Fruit fly (Drosophila melanogaster) whole organism, embryonic: ENCODE results near the gene JIL-1.

ENCODE experiments used
- Adf1 ChIP-seq: fragments of 200-800 bp; sonication (Bioruptor generic); IDR thresholded peaks from 2 replicates; pipeline ENCODE4 v1.3.6; 2022; ENCODE audit warnings: missing biosample characterization, missing genetic modification characterization
- Asciz ChIP-seq: fragments of 200-800 bp; sonication (Bioruptor generic); optimal IDR thresholded peaks from 2 replicates; lab custom pipeline; 2017; ENCODE audit warnings: missing biosample characterization, mild to moderate bottlenecking, missing genetic modification characterization, missing genetic modification reagents
- Bgb ChIP-seq: fragments of 200-800 bp; sonication (Bioruptor generic); IDR thresholded peaks from 2 replicates; pipeline ENCODE4 v1.3.6; 2022; ENCODE audit warnings: missing biosample characterization, missing genetic modification characterization; ENCODE audit not compliant: partially characterized antibody
- CG11085 ChIP-seq: fragments of 200-800 bp; sonication (Bioruptor generic); IDR thresholded peaks from 2 replicates; pipeline ENCODE4 v1.3.6; 2022; ENCODE audit warnings: missing biosample characterization, missing genetic modification characterization
- CG11093 ChIP-seq: fragments of 200-800 bp; sonication (Bioruptor generic); IDR thresholded peaks from 3 replicates; pipeline ENCODE4 v1.3.6; 2022; ENCODE audit warnings: missing biosample characterization, missing genetic modification characterization
- CG11247 ChIP-seq: fragments of 200-800 bp; sonication (Bioruptor generic); IDR thresholded peaks from 2 replicates; pipeline ENCODE4 v1.3.6; 2022; ENCODE audit warnings: missing biosample characterization, missing genetic modification characterization
- CG11456 ChIP-seq: fragments of 200-800 bp; sonication (Bioruptor generic); IDR thresholded peaks from 3 replicates; pipeline ENCODE4 v1.3.6; 2022; ENCODE audit warnings: missing biosample characterization, missing genetic modification characterization
- CG12769 ChIP-seq: fragments of 200-800 bp; sonication (Bioruptor generic); optimal IDR thresholded peaks from 2 replicates; lab custom pipeline; 2019; ENCODE audit warnings: missing biosample characterization, mild to moderate bottlenecking, missing genetic modification characterization, moderate library complexity
- CG13296 ChIP-seq: fragments of 200-800 bp; sonication (Bioruptor generic); optimal IDR thresholded peaks from 3 replicates; lab custom pipeline; 2018; ENCODE audit warnings: missing biosample characterization, mild to moderate bottlenecking, missing genetic modification characterization
- CG13775 ChIP-seq: fragments of 200-800 bp; sonication (Bioruptor generic); optimal IDR thresholded peaks from 3 replicates; lab custom pipeline; 2017; ENCODE audit warnings: missing biosample characterization, mild to moderate bottlenecking, missing genetic modification characterization
- CG13894 ChIP-seq: fragments of 200-800 bp; sonication (Bioruptor generic); optimal IDR thresholded peaks from 3 replicates; lab custom pipeline; 2018; ENCODE audit warnings: missing biosample characterization, mild to moderate bottlenecking, missing genetic modification characterization, moderate library complexity
- CG14014 ChIP-seq: fragments of 200-800 bp; sonication (Bioruptor generic); IDR thresholded peaks from 2 replicates; pipeline ENCODE4 v1.3.6; 2022; ENCODE audit warnings: missing biosample characterization, missing genetic modification characterization
- CG14965 ChIP-seq: fragments of 200-800 bp; sonication (Bioruptor generic); optimal IDR thresholded peaks from 2 replicates; lab custom pipeline; 2016; ENCODE audit warnings: missing biosample characterization, missing genetic modification characterization, borderline replicate concordance
- CG15601 ChIP-seq: fragments of 200-800 bp; sonication (Bioruptor generic); optimal IDR thresholded peaks from 3 replicates; lab custom pipeline; 2019; ENCODE audit warnings: missing biosample characterization, mild to moderate bottlenecking, missing genetic modification characterization, moderate library complexity
- CG16813 ChIP-seq: fragments of 200-800 bp; sonication (Bioruptor generic); IDR thresholded peaks from 3 replicates; pipeline ENCODE4 v1.3.6; 2022; ENCODE audit warnings: missing biosample characterization, missing genetic modification characterization; ENCODE audit not compliant: partially characterized antibody
- CG16863 ChIP-seq: fragments of 200-800 bp; sonication (Bioruptor generic); optimal IDR thresholded peaks from 3 replicates; lab custom pipeline; 2016; ENCODE audit warnings: missing biosample characterization, missing genetic modification characterization
- CG18262 ChIP-seq: fragments of 200-800 bp; optimal IDR thresholded peaks from 3 replicates; lab custom pipeline; 2019; ENCODE audit warnings: missing biosample characterization, mild to moderate bottlenecking, missing genetic modification characterization, moderate library complexity
- CG18599 ChIP-seq: fragments of 200-800 bp; sonication (Bioruptor generic); optimal IDR thresholded peaks from 3 replicates; lab custom pipeline; 2017; ENCODE audit warnings: missing biosample characterization, missing genetic modification characterization, mild to moderate bottlenecking, moderate library complexity, missing genetic modification reagents
- CG3407 ChIP-seq: fragments of 200-800 bp; sonication (Bioruptor generic); optimal IDR thresholded peaks from 2 replicates; lab custom pipeline; 2018; ENCODE audit warnings: missing biosample characterization, mild to moderate bottlenecking, missing genetic modification characterization
- CG7839 ChIP-seq: fragments of 200-800 bp; sonication (Bioruptor generic); optimal IDR thresholded peaks from 3 replicates; lab custom pipeline; 2018; ENCODE audit warnings: missing biosample characterization, mild to moderate bottlenecking, missing genetic modification characterization, moderate library complexity
- CoRest ChIP-seq: fragments of 200-800 bp; sonication (Bioruptor generic); optimal IDR thresholded peaks from 3 replicates; lab custom pipeline; 2018; ENCODE audit warnings: missing biosample characterization, mild to moderate bottlenecking, missing genetic modification characterization, moderate library complexity
- CrebB ChIP-seq: fragments of 200-800 bp; sonication (Bioruptor generic); optimal IDR thresholded peaks from 3 replicates; lab custom pipeline; 2018; ENCODE audit warnings: missing biosample characterization, mild to moderate bottlenecking, missing genetic modification characterization
- D19B ChIP-seq: fragments of 200-800 bp; sonication (Bioruptor generic); optimal IDR thresholded peaks from 2 replicates; lab custom pipeline; 2017; ENCODE audit warnings: missing biosample characterization, mild to moderate bottlenecking, missing genetic modification characterization
- Deaf1 ChIP-seq: fragments of 200-800 bp; optimal IDR thresholded peaks from 3 replicates; lab custom pipeline; 2019; ENCODE audit warnings: missing biosample characterization, mild to moderate bottlenecking, missing genetic modification characterization, moderate library complexity
- Dp ChIP-seq: fragments of 200-800 bp; sonication (Bioruptor generic); optimal IDR thresholded peaks from 2 replicates; lab custom pipeline; 2018; ENCODE audit warnings: missing biosample characterization, mild to moderate bottlenecking, missing genetic modification characterization, moderate library complexity
- Dref ChIP-seq: fragments of 200-800 bp; sonication (Bioruptor generic); IDR thresholded peaks from 2 replicates; pipeline ENCODE4 v1.3.6; 2022; ENCODE audit warnings: missing biosample characterization, missing genetic modification characterization
- Jarid2 ChIP-seq: fragments of 200-800 bp; sonication (Bioruptor generic); optimal IDR thresholded peaks from 3 replicates; lab custom pipeline; 2017; ENCODE audit warnings: mild to moderate bottlenecking, missing biosample characterization, missing genetic modification reagents, missing genetic modification characterization
- MBD-R2 ChIP-seq: fragments of 200-800 bp; sonication (Bioruptor generic); IDR thresholded peaks from 2 replicates; pipeline ENCODE4 v1.3.6; 2022; ENCODE audit warnings: missing biosample characterization, missing genetic modification characterization
- Neu2 ChIP-seq: fragments of 200-800 bp; sonication (Bioruptor generic); optimal IDR thresholded peaks from 3 replicates; lab custom pipeline; 2016; ENCODE audit warnings: missing biosample characterization, missing genetic modification characterization, borderline replicate concordance
- Sin3A ChIP-seq: fragments of >200 bp; optimal IDR thresholded peaks from 2 replicates; lab custom pipeline; 2018
- Sry-β ChIP-seq: fragments of 200-800 bp; sonication (Bioruptor generic); optimal IDR thresholded peaks from 2 replicates; lab custom pipeline; 2018; ENCODE audit warnings: missing biosample characterization, mild to moderate bottlenecking, missing genetic modification characterization, moderate library complexity
- Sry-δ ChIP-seq: fragments of 200-800 bp; sonication (Bioruptor generic); optimal IDR thresholded peaks from 2 replicates; lab custom pipeline; 2016; ENCODE audit warnings: missing biosample characterization, missing genetic modification characterization
- Stat92E ChIP-seq, 3 experiments: fragments of >200 bp in 2 of 3; fragments of 200-800 bp in 1 of 3; sonication (Bioruptor generic) in 1 of 3; optimal IDR thresholded peaks; 2 replicates each; lab custom pipeline; 2017 to 2019; ENCODE audit warnings: missing biosample characterization in 3 of 3, missing genetic modification characterization in 3 of 3, mild to moderate bottlenecking in 1 of 3, moderate library complexity in 1 of 3
- Usf ChIP-seq: fragments of 200-800 bp; sonication (Bioruptor generic); optimal IDR thresholded peaks from 2 replicates; lab custom pipeline; 2017; ENCODE audit warnings: missing genotype, missing biosample characterization, missing genetic modification characterization
- ab ChIP-seq: fragments of 200-800 bp; sonication (Bioruptor generic); optimal IDR thresholded peaks from 2 replicates; lab custom pipeline; 2016; ENCODE audit warnings: missing biosample characterization, missing genetic modification characterization
- bowl ChIP-seq: fragments of 200-800 bp; sonication (Bioruptor generic); IDR thresholded peaks from 2 replicates; pipeline ENCODE4 v1.3.6; 2022; ENCODE audit warnings: missing biosample characterization, missing genetic modification characterization
- cwo ChIP-seq: fragments of 200-800 bp; sonication (Bioruptor generic); optimal IDR thresholded peaks from 3 replicates; lab custom pipeline; 2017; ENCODE audit warnings: missing biosample characterization, missing genetic modification characterization, mild to moderate bottlenecking, moderate library complexity, missing genetic modification reagents
- gcm ChIP-seq: fragments of 200-800 bp; sonication (Bioruptor generic); optimal IDR thresholded peaks from 2 replicates; lab custom pipeline; 2019; ENCODE audit warnings: missing biosample characterization, mild to moderate bottlenecking, missing genetic modification characterization, moderate library complexity
- ham ChIP-seq: fragments of 200-800 bp; sonication (Bioruptor generic); IDR thresholded peaks from 2 replicates; pipeline ENCODE4 v1.3.6; 2022; ENCODE audit warnings: missing biosample characterization, missing genetic modification characterization
- jigr1 ChIP-seq: fragments of 200-800 bp; sonication (Bioruptor generic); IDR thresholded peaks from 3 replicates; pipeline ENCODE4 v1.3.6; 2022; ENCODE audit warnings: missing biosample characterization, missing genetic modification characterization
- mirr ChIP-seq: fragments of 200-800 bp; sonication (Bioruptor generic); optimal IDR thresholded peaks from 3 replicates; lab custom pipeline; 2018; ENCODE audit warnings: missing biosample characterization, mild to moderate bottlenecking, missing genetic modification characterization
- nau ChIP-seq: fragments of 200-800 bp; sonication (Bioruptor generic); optimal IDR thresholded peaks from 3 replicates; lab custom pipeline; 2017; ENCODE audit warnings: missing biosample characterization, mild to moderate bottlenecking, missing genetic modification characterization, missing genetic modification reagents
- nerfin-1 ChIP-seq: fragments of 200-800 bp; sonication (Bioruptor generic); optimal IDR thresholded peaks from 3 replicates; lab custom pipeline; 2019; ENCODE audit warnings: missing biosample characterization, mild to moderate bottlenecking, missing genetic modification characterization, moderate library complexity
- sc ChIP-seq, 3 experiments: fragments of >200 bp in 2 of 3; fragments of 200-800 bp in 1 of 3; sonication (Bioruptor generic) in 1 of 3; optimal IDR thresholded peaks; 2 replicates in 2 of 3; 3 replicates in 1 of 3; lab custom pipeline; 2017; ENCODE audit warnings: mild to moderate bottlenecking in 1 of 3, missing biosample characterization in 1 of 3, missing genetic modification characterization in 1 of 3, missing genetic modification reagents in 1 of 3
- sna ChIP-seq: fragments of 200-800 bp; sonication (Bioruptor generic); IDR thresholded peaks from 2 replicates; pipeline ENCODE4 v1.3.6; 2022; ENCODE audit warnings: missing biosample characterization, missing genetic modification characterization; ENCODE audit not compliant: partially characterized antibody
- so ChIP-seq: fragments of 200-800 bp; sonication (Bioruptor generic); IDR thresholded peaks from 3 replicates; pipeline ENCODE4 v1.3.6; 2022; ENCODE audit warnings: missing biosample characterization, missing genetic modification characterization
- trh ChIP-seq: fragments of 200-800 bp; sonication (Bioruptor generic); optimal IDR thresholded peaks from 2 replicates; lab custom pipeline; 2016; ENCODE audit warnings: missing biosample characterization, missing genetic modification characterization
- ttk ChIP-seq: fragments of 200-800 bp; sonication (Bioruptor generic); IDR thresholded peaks from 2 replicates; pipeline ENCODE4 v2.1.2; 2022; ENCODE audit warnings: missing biosample characterization, missing genetic modification characterization
- unpg ChIP-seq: fragments of 200-800 bp; sonication (Bioruptor generic); optimal IDR thresholded peaks from 3 replicates; lab custom pipeline; 2018; ENCODE audit warnings: missing biosample characterization, mild to moderate bottlenecking, missing genetic modification characterization, moderate library complexity

JIL-1 gene

DNA sequence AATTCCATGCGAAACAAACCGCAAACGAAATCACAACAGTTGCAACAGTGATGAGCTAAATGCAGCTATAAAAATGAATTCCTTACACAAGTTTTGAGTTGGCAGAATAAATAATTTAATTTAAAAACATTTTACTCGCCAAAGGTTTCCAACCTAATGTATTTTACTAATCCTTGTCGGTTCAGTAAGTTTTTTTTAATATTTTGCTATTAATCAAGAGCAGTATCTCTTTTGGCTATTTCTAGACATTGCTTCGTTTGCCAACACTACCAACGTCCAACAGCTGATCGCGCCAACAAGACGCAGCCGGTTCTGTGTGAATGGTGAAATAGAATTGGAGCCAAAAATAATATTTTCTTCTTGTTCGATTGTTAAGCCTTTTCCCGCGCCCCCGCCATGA lies 28.3 kb downstream of the JIL-1 start, which contains the start of the genes CG32075, CG45101 and SuUR (continued):
- TF ChIP-seq mirr (GFP tag; lab: Kevin White, UChicago) (peak; percentile 5), Stat92E (GFP tag; optimal IDR thresholded peaks at IDR 0.05; lab: Kevin White, UChicago) (peak in 1 of 3 experiments; percentile 76), Bgb (no peak), trh (GFP tag; lab: Kevin White, UChicago) (peak; percentile 68), cwo (GFP tag; lab: Kevin White, UChicago) (peak; percentile 64), CG11247 (peak; percentile 84), CG14014 (GFP tag; lab: Robert Waterston, UW) (peak; percentile 87), CoRest (tag; lab: Kevin White, UChicago) (peak; percentile 89), D19B (peak; percentile 72), CG11085 (peak; percentile 64), CG13775 (GFP tag; lab: Kevin White, UChicago) (peak; percentile 93), CG12769 (tag; lab: Kevin White, UChicago) (peak; percentile 81), CG16813 (GFP tag; lab: Robert Waterston, UW) (no peak), Usf (GFP tag; lab: Kevin White, UChicago) (peak; percentile 73), Asciz (GFP tag; lab: Kevin White, UChicago) (peak; percentile 62), MBD-R2 (peak; percentile 98), Dref (GFP tag; lab: Robert Waterston, UW) (no peak), unpg (GFP tag; lab: Kevin White, UChicago) (peak; percentile 82), CG18599 (GFP tag; lab: Kevin White, UChicago) (peak; percentile 83), nerfin-1 (tag; lab: Kevin White, UChicago) (peak; percentile 77), Dp (GFP tag; lab: Kevin White, UChicago) (peak; percentile 63), CG15601 (tag; lab: Kevin White, UChicago) (peak; percentile 77), bowl (GFP tag; lab: Robert Waterston, UW) (0 out of 2 replicates have a peak, but pooled peaks have one; percentile 40), Sin3A (lab: Kevin White, UChicago) (peak; percentile 75), CrebB (tag; lab: Kevin White, UChicago) (peak; percentile 58), CG11456 (GFP tag; lab: Robert Waterston, UW) (peak; percentile 82), CG3407 (GFP tag; lab: Kevin White, UChicago) (peak; percentile 64), ttk (peak; percentile 81), CG18262 (tag; lab: Kevin White, UChicago) (peak; percentile 81), CG13894 (tag; lab: Kevin White, UChicago) (no peak), sc (optimal IDR thresholded peaks at IDR 0.05; lab: Kevin White, UChicago) (no peak), sc (GFP tag; optimal IDR thresholded peaks at IDR 0.05; lab: Kevin White, UChicago) (peak; percentile 63), sna (GFP tag; lab: Robert Waterston, UW) (no peak), CG14965 (GFP tag; lab: Kevin White, UChicago) (no peak), Jarid2 (GFP tag; lab: Kevin White, UChicago) (peak; percentile 12), so (peak; percentile 78; the same call in 2 of the 3 replicates), CG7839 (tag; lab: Kevin White, UChicago) (peak; percentile 91), CG16863 (peak; percentile 84), ab (GFP tag; lab: Kevin White, UChicago) (peak; percentile 88), Adf1 (GFP tag; lab: Robert Waterston, UW) (peak; percentile 66), CG11093 (GFP tag; lab: Robert Waterston, UW) (peak; percentile 73; the same call in 2 of the 3 replicates), gcm (peak; percentile 49), CG13296 (GFP tag; lab: Kevin White, UChicago) (peak; percentile 79), Neu2 (GFP tag; lab: Kevin White, UChicago) (no peak), jigr1 (GFP tag; lab: Robert Waterston, UW) (peak; percentile 51; the same call in 1 of the 3 replicates), Sry-δ (GFP tag; lab: Kevin White, UChicago) (peak; percentile 63), nau (peak; percentile 75), Sry-β (peak; percentile 96), Deaf1 (tag; lab: Kevin White, UChicago) (peak; percentile 38), ham (peak; percentile 29; the same call in 1 of the 2 replicates)
